In the genomic region with DNA sequence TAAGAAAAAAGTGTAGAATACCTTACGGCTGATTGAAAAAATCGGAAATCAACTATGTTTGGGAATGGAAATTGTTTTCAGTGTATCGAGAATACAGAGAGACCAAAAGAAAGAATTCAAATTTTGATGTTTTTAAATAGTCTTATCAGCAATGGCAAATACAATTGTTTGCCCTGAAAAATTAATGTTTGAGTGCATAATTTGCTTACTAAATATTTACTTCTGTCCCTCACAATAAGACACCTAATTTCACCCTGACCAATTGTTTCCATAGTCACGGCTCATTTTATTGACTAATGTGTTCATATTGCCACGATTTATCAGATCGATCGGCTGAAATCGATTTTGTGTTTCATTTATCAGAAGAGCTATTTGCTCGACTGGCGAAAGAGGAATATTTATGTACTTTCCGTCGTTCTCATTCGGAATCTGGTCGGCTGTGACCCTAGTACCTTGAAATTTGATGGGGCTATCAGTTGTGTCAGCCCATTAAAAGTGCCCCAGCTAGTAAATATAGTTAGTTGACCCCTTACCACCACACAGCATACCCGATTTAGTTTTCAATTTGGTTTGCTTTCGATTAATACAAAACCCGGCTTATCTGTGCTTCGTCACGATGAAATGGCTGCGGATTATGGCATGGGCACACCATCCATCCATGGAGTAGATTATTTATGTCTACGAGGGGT, we compare ENCODE assay signal across 1 fruit fly cellular context.
A peak's percentile ranks its signal among the peaks of the same experiment; 100 is the strongest.
TF ChIP-seq lines count a peak whose summit lies in the region.

No protein-coding gene starts in this region.

TF ChIP-seq in whole organism, embryonic, 481 proteins besides CTCF, POLR2A, EP300 and RAD21 (continued from another document and continues in another):
- TF ChIP-seq ro (GFP tag; IDR thresholded peaks at IDR 0.05; lab: Robert Waterston, UW) (no peak), chif (GFP tag; optimal IDR thresholded peaks at IDR 0.05; lab: Kevin White, UChicago) (no peak), CG9727 (GFP tag; optimal IDR thresholded peaks at IDR 0.05; lab: Kevin White, UChicago) (peak; percentile 22), eyg (GFP tag; optimal IDR thresholded peaks at IDR 0.05; lab: Kevin White, UChicago) (no peak), dmrt11E (tag; optimal IDR thresholded peaks at IDR 0.05; lab: Kevin White, UChicago) (peak; percentile 67), D19A (tag; optimal IDR thresholded peaks at IDR 0.05; lab: Kevin White, UChicago) (peak; percentile 41), CG2875 (GFP tag; optimal IDR thresholded peaks at IDR 0.05; lab: Kevin White, UChicago) (peak; percentile 54), Ssrp (tag; optimal IDR thresholded peaks at IDR 0.05; lab: Kevin White, UChicago) (no peak), hbn (GFP tag; IDR thresholded peaks at IDR 0.05; lab: Robert Waterston, UW; ENCODE audit: partially characterized antibody) (no peak), ase (GFP tag; IDR thresholded peaks at IDR 0.05; lab: Robert Waterston, UW) (no peak), sna (GFP tag; IDR thresholded peaks at IDR 0.05; lab: Robert Waterston, UW; ENCODE audit: partially characterized antibody) (no peak), chinmo (GFP tag; IDR thresholded peaks at IDR 0.05; lab: Robert Waterston, UW; ENCODE audit: partially characterized antibody) (no peak), hth (optimal IDR thresholded peaks at IDR 0.05; lab: Kevin White, UChicago) (no peak), sr (GFP tag; IDR thresholded peaks at IDR 0.05; lab: Robert Waterston, UW) (no peak), luna (GFP tag; optimal IDR thresholded peaks at IDR 0.05; lab: Kevin White, UChicago) (no peak), cad (GFP tag; optimal IDR thresholded peaks at IDR 0.05; lab: Kevin White, UChicago) (no peak), CG12659 (GFP tag; optimal IDR thresholded peaks at IDR 0.05; lab: Kevin White, UChicago) (no peak), sob (GFP tag; IDR thresholded peaks at IDR 0.05; lab: Robert Waterston, UW) (no peak), vvl (GFP tag; IDR thresholded peaks at IDR 0.05; lab: Robert Waterston, UW) (peak; percentile 26; the same call in 1 of the 2 replicates), CG3163 (GFP tag; optimal IDR thresholded peaks at IDR 0.05; lab: Kevin White, UChicago) (no peak), CG10979 (tag; optimal IDR thresholded peaks at IDR 0.05; lab: Kevin White, UChicago) (peak; percentile 44), stwl (tag; optimal IDR thresholded peaks at IDR 0.05; lab: Kevin White, UChicago) (no peak), ap (GFP tag; IDR thresholded peaks at IDR 0.05; lab: Robert Waterston, UW) (no peak), CG1233 (GFP tag; optimal IDR thresholded peaks at IDR 0.05; lab: Kevin White, UChicago) (peak; percentile 31), Fer1 (GFP tag; optimal IDR thresholded peaks at IDR 0.05; lab: Kevin White, UChicago) (peak; percentile 10), C15 (GFP tag; IDR thresholded peaks at IDR 0.05; lab: Robert Waterston, UW) (no peak), slou (GFP tag; optimal IDR thresholded peaks at IDR 0.05; lab: Kevin White, UChicago) (no peak), ind (GFP tag; optimal IDR thresholded peaks at IDR 0.05; lab: Kevin White, UChicago) (no peak), Usf (GFP tag; optimal IDR thresholded peaks at IDR 0.05; lab: Kevin White, UChicago) (no peak), inv (GFP tag; IDR thresholded peaks at IDR 0.05; lab: Robert Waterston, UW; ENCODE audit: partially characterized antibody) (no peak), CG34224 (GFP tag; IDR thresholded peaks at IDR 0.05; lab: Robert Waterston, UW; ENCODE audit: partially characterized antibody) (no peak), CG4360 (GFP tag; IDR thresholded peaks at IDR 0.05; lab: Robert Waterston, UW) (0 out of 2 replicates have a peak, but pooled peaks have one; percentile 15), dimm (GFP tag; IDR thresholded peaks at IDR 0.05; lab: Robert Waterston, UW) (no peak), CG6765 (GFP tag; optimal IDR thresholded peaks at IDR 0.05; lab: Kevin White, UChicago) (no peak), HLHmδ (GFP tag; optimal IDR thresholded peaks at IDR 0.05; lab: Kevin White, UChicago) (no peak), toy (GFP tag; IDR thresholded peaks at IDR 0.05; lab: Robert Waterston, UW) (no peak), CG4404 (GFP tag; IDR thresholded peaks at IDR 0.05; lab: Robert Waterston, UW) (no peak), Hand (GFP tag; optimal IDR thresholded peaks at IDR 0.05; lab: Kevin White, UChicago) (no peak), CG11456 (GFP tag; IDR thresholded peaks at IDR 0.05; lab: Robert Waterston, UW) (no peak), eve (GFP tag; optimal IDR thresholded peaks at IDR 0.05; lab: Kevin White, UChicago) (no peak), dysf (GFP tag; IDR thresholded peaks at IDR 0.05; lab: Robert Waterston, UW) (no peak), CG17186 (GFP tag; optimal IDR thresholded peaks at IDR 0.05; lab: Kevin White, UChicago) (no peak), Dip2 (GFP tag; IDR thresholded peaks at IDR 0.05; lab: Robert Waterston, UW) (no peak), CG16863 (GFP tag; optimal IDR thresholded peaks at IDR 0.05; lab: Kevin White, UChicago) (no peak), corto (GFP tag; optimal IDR thresholded peaks at IDR 0.05; lab: Kevin White, UChicago) (no peak), phol (tag; optimal IDR thresholded peaks at IDR 0.05; lab: Kevin White, UChicago) (peak; percentile 9), mam (GFP tag; optimal IDR thresholded peaks at IDR 0.05; lab: Kevin White, UChicago) (no peak), Six4 (GFP tag; optimal IDR thresholded peaks at IDR 0.05; lab: Kevin White, UChicago) (no peak), crp (GFP tag; optimal IDR thresholded peaks at IDR 0.05; lab: Kevin White, UChicago) (no peak), CG33557 (GFP tag; optimal IDR thresholded peaks at IDR 0.05; lab: Kevin White, UChicago) (peak; percentile 78), tin (GFP tag; optimal IDR thresholded peaks at IDR 0.05; lab: Kevin White, UChicago) (no peak), NFAT (GFP tag; IDR thresholded peaks at IDR 0.05; lab: Robert Waterston, UW) (no peak), CG16779 (GFP tag; IDR thresholded peaks at IDR 0.05; lab: Robert Waterston, UW) (no peak), NC2α (GFP tag; optimal IDR thresholded peaks at IDR 0.05; lab: Kevin White, UChicago) (no peak), CG15601 (tag; optimal IDR thresholded peaks at IDR 0.05; lab: Kevin White, UChicago) (peak; percentile 74), Ets97D (GFP tag; optimal IDR thresholded peaks at IDR 0.05; lab: Kevin White, UChicago) (no peak), CG6791 (GFP tag; IDR thresholded peaks at IDR 0.05; lab: Robert Waterston, UW; ENCODE audit: partially characterized antibody) (no peak), CG3847 (GFP tag; IDR thresholded peaks at IDR 0.05; lab: Robert Waterston, UW) (no peak), CG12155 (GFP tag; optimal IDR thresholded peaks at IDR 0.05; lab: Kevin White, UChicago) (no peak), sd (tag; optimal IDR thresholded peaks at IDR 0.05; lab: Kevin White, UChicago) (no peak), CG17802 (tag; optimal IDR thresholded peaks at IDR 0.05; lab: Kevin White, UChicago) (no peak), CG31388 (GFP tag; optimal IDR thresholded peaks at IDR 0.05; lab: Kevin White, UChicago) (no peak), ranshi (GFP tag; IDR thresholded peaks at IDR 0.05; lab: Robert Waterston, UW) (no peak), CG9876 (GFP tag; optimal IDR thresholded peaks at IDR 0.05; lab: Kevin White, UChicago) (no peak), HLH3B (GFP tag; IDR thresholded peaks at IDR 0.05; lab: Robert Waterston, UW) (no peak), CG8944 (GFP tag; optimal IDR thresholded peaks at IDR 0.05; lab: Kevin White, UChicago) (no peak), caup (GFP tag; optimal IDR thresholded peaks at IDR 0.05; lab: Kevin White, UChicago; ENCODE audit: severe bottlenecking) (peak; percentile 18), CG1832 (GFP tag; optimal IDR thresholded peaks at IDR 0.05; lab: Kevin White, UChicago) (no peak), da (GFP tag; optimal IDR thresholded peaks at IDR 0.05; lab: Kevin White, UChicago) (no peak), Dip3 (GFP tag; optimal IDR thresholded peaks at IDR 0.05; lab: Kevin White, UChicago) (no peak), kay (GFP tag; optimal IDR thresholded peaks at IDR 0.05; lab: Kevin White, UChicago) (no peak), CG10366 (GFP tag; IDR thresholded peaks at IDR 0.05; lab: Robert Waterston, UW) (no peak), Xbp1 (GFP tag; optimal IDR thresholded peaks at IDR 0.05; lab: Kevin White, UChicago) (no peak), CG43689 (GFP tag; IDR thresholded peaks at IDR 0.05; lab: Robert Waterston, UW) (no peak), kni (GFP tag; optimal IDR thresholded peaks at IDR 0.05; lab: Kevin White, UChicago) (peak; percentile 38), Gug (GFP tag; IDR thresholded peaks at IDR 0.05; lab: Robert Waterston, UW) (no peak), CG12391 (tag; optimal IDR thresholded peaks at IDR 0.05; lab: Kevin White, UChicago) (peak; percentile 52), Med (GFP tag; lab: Kevin White, UChicago) (peak; percentile 74), CG8924 (tag; optimal IDR thresholded peaks at IDR 0.05; lab: Kevin White, UChicago) (no peak), CG6654 (GFP tag; optimal IDR thresholded peaks at IDR 0.05; lab: Kevin White, UChicago) (no peak), dan (GFP tag; IDR thresholded peaks at IDR 0.05; lab: Robert Waterston, UW) (no peak), CG30431 (GFP tag; optimal IDR thresholded peaks at IDR 0.05; lab: Kevin White, UChicago) (no peak), cg (GFP tag; optimal IDR thresholded peaks at IDR 0.05; lab: Kevin White, UChicago) (no peak), gsb-n (tag; optimal IDR thresholded peaks at IDR 0.05; lab: Kevin White, UChicago) (peak; percentile 84), vfl (GFP tag; optimal IDR thresholded peaks at IDR 0.05; lab: Kevin White, UChicago) (no peak), Hsf (GFP tag; optimal IDR thresholded peaks at IDR 0.05; lab: Kevin White, UChicago) (no peak), CG10565 (GFP tag; optimal IDR thresholded peaks at IDR 0.05; lab: Kevin White, UChicago) (no peak), CG14860 (GFP tag; IDR thresholded peaks at IDR 0.05; lab: Robert Waterston, UW; ENCODE audit: partially characterized antibody) (no peak), Mes4 (GFP tag; optimal IDR thresholded peaks at IDR 0.05; lab: Kevin White, UChicago) (peak; percentile 7), CG9817 (tag; optimal IDR thresholded peaks at IDR 0.05; lab: Kevin White, UChicago) (no peak), Nf-YC (tag; optimal IDR thresholded peaks at IDR 0.05; lab: Kevin White, UChicago) (no peak), Pdp1 (GFP tag; optimal IDR thresholded peaks at IDR 0.05; lab: Kevin White, UChicago) (peak in 1 of 2 experiments; percentile 9), CG1792 (GFP tag; optimal IDR thresholded peaks at IDR 0.05; lab: Kevin White, UChicago) (no peak), CG4617 (GFP tag; optimal IDR thresholded peaks at IDR 0.05; lab: Kevin White, UChicago; ENCODE audit: borderline replicate concordance) (no peak), CG13894 (tag; optimal IDR thresholded peaks at IDR 0.05; lab: Kevin White, UChicago) (no peak), CG42726 (GFP tag; IDR thresholded peaks at IDR 0.05; lab: Robert Waterston, UW; ENCODE audit: partially characterized antibody) (no peak), usp (GFP tag; optimal IDR thresholded peaks at IDR 0.05; lab: Kevin White, UChicago) (no peak), CG15479 (GFP tag; optimal IDR thresholded peaks at IDR 0.05; lab: Kevin White, UChicago) (no peak), CG7372 (GFP tag; IDR thresholded peaks at IDR 0.05; lab: Robert Waterston, UW) (no peak), mirr (GFP tag; optimal IDR thresholded peaks at IDR 0.05; lab: Kevin White, UChicago) (no peak), CG34422 (GFP tag; IDR thresholded peaks at IDR 0.05; lab: Robert Waterston, UW) (no peak), CG12769 (tag; optimal IDR thresholded peaks at IDR 0.05; lab: Kevin White, UChicago) (peak; percentile 2), CG4730 (GFP tag; IDR thresholded peaks at IDR 0.05; lab: Robert Waterston, UW) (no peak), bcd (GFP tag; optimal IDR thresholded peaks at IDR 0.05; lab: Kevin White, UChicago) (no peak), nerfin-1 (tag; optimal IDR thresholded peaks at IDR 0.05; lab: Kevin White, UChicago) (peak; percentile 24), ci (GFP tag; IDR thresholded peaks at IDR 0.05; lab: Robert Waterston, UW) (peak; percentile 47; the same call in 1 of the 3 replicates), org-1 (GFP tag; optimal IDR thresholded peaks at IDR 0.05; lab: Kevin White, UChicago) (peak; percentile 3), slp2 (GFP tag; optimal IDR thresholded peaks at IDR 0.05; lab: Kevin White, UChicago) (no peak), CG10654 (GFP tag; optimal IDR thresholded peaks at IDR 0.05; lab: Kevin White, UChicago) (no peak), Vsx1 (GFP tag; optimal IDR thresholded peaks at IDR 0.05; lab: Kevin White, UChicago) (no peak), pfk (GFP tag; optimal IDR thresholded peaks at IDR 0.05; lab: Kevin White, UChicago) (no peak), abd-A (tag; optimal IDR thresholded peaks at IDR 0.05; lab: Kevin White, UChicago) (no peak), TFAM (GFP tag; optimal IDR thresholded peaks at IDR 0.05; lab: Kevin White, UChicago) (peak; percentile 30), CG4424 (GFP tag; optimal IDR thresholded peaks at IDR 0.05; lab: Kevin White, UChicago) (no peak), pzg (GFP tag; optimal IDR thresholded peaks at IDR 0.05; lab: Kevin White, UChicago) (no peak), fd3F (GFP tag; optimal IDR thresholded peaks at IDR 0.05; lab: Kevin White, UChicago) (no peak), CG1603 (tag; optimal IDR thresholded peaks at IDR 0.05; lab: Kevin White, UChicago) (peak; percentile 71), dpn (GFP tag; optimal IDR thresholded peaks at IDR 0.05; lab: Kevin White, UChicago) (no peak), CG10267 (tag; optimal IDR thresholded peaks at IDR 0.05; lab: Kevin White, UChicago) (peak; percentile 35), CG15514 (GFP tag; optimal IDR thresholded peaks at IDR 0.05; lab: Kevin White, UChicago) (no peak), Abd-B (GFP tag; optimal IDR thresholded peaks at IDR 0.05; lab: Kevin White, UChicago) (no peak), CG32767 (GFP tag; IDR thresholded peaks at IDR 0.05; lab: Robert Waterston, UW) (no peak), CG17361 (GFP tag; IDR thresholded peaks at IDR 0.05; lab: Robert Waterston, UW) (peak; percentile 51; the same call in 1 of the 3 replicates), tap (tag; optimal IDR thresholded peaks at IDR 0.05; lab: Kevin White, UChicago) (peak; percentile 53), CG5180 (GFP tag; optimal IDR thresholded peaks at IDR 0.05; lab: Kevin White, UChicago) (peak; percentile 15), BtbVII (GFP tag; optimal IDR thresholded peaks at IDR 0.05; lab: Kevin White, UChicago) (peak; percentile 36), bbx (GFP tag; IDR thresholded peaks at IDR 0.05; lab: Robert Waterston, UW; ENCODE audit: partially characterized antibody) (no peak), zfh1 (GFP tag; IDR thresholded peaks at IDR 0.05; lab: Robert Waterston, UW) (no peak; the same call in 2 of the 3 replicates)
